Worm (Caenorhabditis elegans): Measurements from ENCODE around the gene T22G5.3.

T22G5.3 gene

DNA sequence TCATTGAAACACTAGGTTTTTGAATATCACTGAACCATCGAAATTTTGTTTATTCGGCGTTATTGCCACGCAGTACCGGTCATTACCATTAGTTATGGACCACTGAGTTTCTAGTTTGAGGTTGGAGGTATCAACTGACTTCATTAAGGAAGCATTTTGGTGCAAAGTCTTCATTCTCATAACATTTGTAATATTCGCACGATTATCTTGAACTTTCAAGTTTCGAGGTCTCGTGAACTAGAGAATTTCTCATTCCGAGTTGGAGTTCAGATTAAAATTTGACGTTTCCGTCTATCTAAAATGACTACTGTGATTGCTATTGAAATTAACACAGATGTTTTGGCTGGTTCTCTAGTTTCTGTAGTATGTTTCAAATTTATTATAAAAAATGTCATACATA lies 40.0 kb downstream of the T22G5.3 start, which contains the start of gene srx-42:
Gene srx-42, plus strand, starts transcription at position 301 of the 400 bp plus-strand sequence.
- TF ChIP-seq alr-1 (tag; optimal IDR thresholded peaks at IDR 0.05) (no peak), nhr-21 (tag; optimal IDR thresholded peaks at IDR 0.05) (no peak), aly-2 (tag; optimal IDR thresholded peaks at IDR 0.05) (no peak), C34F6.9 (tag; optimal IDR thresholded peaks at IDR 0.05) (no peak), ztf-11 (tag; optimal IDR thresholded peaks at IDR 0.05) (no peak), elt-3 (tag; optimal IDR thresholded peaks at IDR 0.05) (no peak), ztf-4 (tag; optimal IDR thresholded peaks at IDR 0.05) (no peak), ztf-1 (GFP tag; conservative IDR thresholded peaks at IDR 0.05) (no peak), lin-39 (tag; optimal IDR thresholded peaks at IDR 0.05) (no peak), fos-1 (tag; optimal IDR thresholded peaks at IDR 0.05) (no peak), lin-13 (GFP tag; optimal IDR thresholded peaks at IDR 0.05) (no peak)

DNA sequence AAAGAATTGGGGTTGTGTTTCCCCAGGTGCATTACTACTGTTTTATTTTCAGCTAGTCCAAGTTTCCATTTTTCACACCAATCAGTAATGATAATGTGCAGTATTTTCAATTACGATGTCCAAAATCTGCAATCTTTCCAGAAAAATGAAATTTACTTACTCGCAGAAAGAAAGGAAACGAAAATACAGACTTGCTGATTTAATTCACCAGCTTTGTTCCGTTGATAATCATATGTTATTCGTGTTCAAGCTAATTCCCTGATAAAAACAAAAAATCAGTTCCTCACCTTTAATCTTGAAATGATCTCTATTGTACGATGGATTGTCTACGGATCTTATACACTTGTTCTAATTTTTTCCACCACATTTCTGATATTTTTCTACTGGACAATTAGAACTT lies 43.1 kb downstream of the T22G5.3 start, which contains the start of gene srxa-11:
Gene srxa-11, plus strand, starts transcription at position 301 of the 400 bp plus-strand sequence.
- no peak for TF ChIP-seq blmp-1 (tag; optimal IDR thresholded peaks at IDR 0.05; ENCODE audit: insufficient read depth)

DNA sequence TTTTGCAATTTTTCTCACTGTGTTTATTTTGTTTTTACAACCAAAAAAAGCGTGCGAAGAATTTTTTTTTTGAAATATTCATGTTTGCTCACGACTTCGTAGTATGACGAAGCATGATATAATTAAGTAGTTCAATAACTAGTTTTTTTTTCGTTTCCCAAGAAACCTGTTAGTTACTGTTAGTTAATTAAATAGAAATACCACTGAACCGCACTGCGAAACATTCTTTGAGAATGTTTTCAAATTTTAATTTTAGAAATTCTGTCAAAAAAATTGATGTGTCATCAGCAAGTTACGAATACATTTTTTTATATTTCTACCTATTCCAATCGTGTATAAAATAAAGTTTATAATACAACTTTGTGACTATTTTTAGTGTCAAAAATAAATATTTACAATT lies 45.7 kb downstream of the T22G5.3 start, which contains the start of gene srxa-12:
Gene srxa-12, plus strand, starts transcription at position 301 of the 400 bp plus-strand sequence.
- TF ChIP-seq mbf-1 (tag; optimal IDR thresholded peaks at IDR 0.05) = no peak
- no peak for TF ChIP-seq lsy-2 (tag; optimal IDR thresholded peaks at IDR 0.05)
- TF ChIP-seq ZK546.5 (tag; optimal IDR thresholded peaks at IDR 0.05) = no peak
- TF ChIP-seq nhr-11 (tag; optimal IDR thresholded peaks at IDR 0.05) = no peak
- TF ChIP-seq sma-9 (GFP tag; optimal IDR thresholded peaks at IDR 0.05) = no peak
- no peak for TF ChIP-seq sma-9 (tag; optimal IDR thresholded peaks at IDR 0.05)
- no peak for TF ChIP-seq R02D3.7 (tag; optimal IDR thresholded peaks at IDR 0.05)
- no peak for TF ChIP-seq snpc-4 (tag; optimal IDR thresholded peaks at IDR 0.05)
- no peak for TF ChIP-seq nhr-21 (tag; optimal IDR thresholded peaks at IDR 0.05)
- no peak for TF ChIP-seq mab-5 (tag; optimal IDR thresholded peaks at IDR 0.05)
- no peak for TF ChIP-seq fos-1 (tag; optimal IDR thresholded peaks at IDR 0.05)
- TF ChIP-seq F13H6.1 (tag; optimal IDR thresholded peaks at IDR 0.05) = no peak

DNA sequence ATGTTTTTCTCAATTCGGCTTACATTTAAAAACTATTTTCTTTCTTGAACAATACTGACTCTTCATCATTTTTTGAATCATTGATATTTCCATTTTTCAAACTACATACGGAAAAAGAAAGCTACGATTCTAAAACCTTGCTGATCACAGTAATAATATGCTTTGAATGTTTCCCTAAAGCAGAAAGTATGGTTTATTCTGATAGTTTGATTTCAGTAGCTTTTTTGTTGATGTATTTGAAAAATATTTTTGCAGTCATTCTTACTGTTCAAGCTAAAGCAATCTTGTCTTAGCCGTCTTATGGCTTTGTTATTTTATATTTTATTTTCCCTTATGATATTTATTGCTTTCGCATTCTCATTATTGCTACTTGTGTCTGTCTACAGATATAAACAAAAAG lies 48.8 kb downstream of the T22G5.3 start, which contains the start of gene srxa-13:
Gene srxa-13, plus strand, starts transcription at position 301 of the 400 bp plus-strand sequence.
- TF ChIP-seq ztf-11 (tag; optimal IDR thresholded peaks at IDR 0.05) (no peak), sem-4 (tag; optimal IDR thresholded peaks at IDR 0.05) (no peak), ceh-82 (tag; optimal IDR thresholded peaks at IDR 0.05) (no peak), blmp-1 (tag; optimal IDR thresholded peaks at IDR 0.05; ENCODE audit: insufficient read depth) (no peak), crh-2 (tag; optimal IDR thresholded peaks at IDR 0.05) (no peak), ZK546.5 (tag; optimal IDR thresholded peaks at IDR 0.05) (no peak)

DNA sequence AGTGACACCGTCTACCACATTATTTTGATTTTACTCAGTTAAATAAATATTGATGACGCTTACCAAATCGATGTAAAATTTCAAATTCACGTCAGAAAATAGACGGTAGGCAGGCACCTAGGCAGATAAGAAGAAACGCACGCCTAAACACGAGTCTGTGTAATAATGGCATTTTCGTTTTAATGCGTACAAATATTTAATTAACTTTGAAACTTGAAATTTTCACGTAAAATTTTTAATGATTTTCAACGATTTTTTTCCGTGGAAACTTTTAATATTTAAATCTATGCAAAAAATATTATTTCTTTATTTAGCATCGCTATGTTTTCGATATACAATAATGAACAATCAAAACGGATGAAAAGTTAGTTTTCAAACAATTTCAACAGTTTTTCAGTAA lies 50.5 kb downstream of the T22G5.3 start, which contains the start of gene C06B3.16:
Gene C06B3.16, plus strand, starts transcription at position 301 of the 400 bp plus-strand sequence.
- TF ChIP-seq zag-1 (tag; optimal IDR thresholded peaks at IDR 0.05) (no peak), nhr-11 (tag; optimal IDR thresholded peaks at IDR 0.05) (no peak), nhr-77 (tag; optimal IDR thresholded peaks at IDR 0.05) (no peak), fos-1 (tag; optimal IDR thresholded peaks at IDR 0.05) (no peak), C34F6.9 (tag; optimal IDR thresholded peaks at IDR 0.05) (no peak), nhr-10 (tag; optimal IDR thresholded peaks at IDR 0.05) (no peak), mbf-1 (tag; optimal IDR thresholded peaks at IDR 0.05) (no peak), lin-11 (tag; optimal IDR thresholded peaks at IDR 0.05) (no peak), skn-1 (tag; optimal IDR thresholded peaks at IDR 0.05) (no peak)

DNA sequence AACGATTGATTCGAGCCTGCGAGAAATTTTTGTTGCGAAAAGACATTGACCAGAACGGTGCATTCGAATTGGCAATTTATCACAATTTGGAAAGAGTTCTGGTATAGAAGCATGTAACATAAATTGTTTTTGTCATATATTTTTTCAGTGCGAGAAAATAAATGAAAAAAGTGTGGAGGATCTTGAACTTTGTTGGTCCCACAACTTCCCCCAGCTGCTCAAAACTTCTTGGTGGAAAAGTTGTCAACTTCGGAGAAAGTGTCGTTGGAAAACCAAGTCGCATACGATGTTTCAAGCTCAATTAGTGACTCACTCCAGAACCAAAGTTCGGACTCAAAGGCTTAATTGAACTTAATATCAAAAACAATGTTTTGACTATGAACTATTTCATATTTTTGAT lies 51.2 kb downstream of the T22G5.3 start:
- TF ChIP-seq nhr-77 (tag; optimal IDR thresholded peaks at IDR 0.05) (no peak), R02D3.7 (tag; optimal IDR thresholded peaks at IDR 0.05) (no peak), sma-3 (GFP tag; optimal IDR thresholded peaks at IDR 0.05) (no peak), ceh-82 (tag; optimal IDR thresholded peaks at IDR 0.05) (no peak), nhr-25 (tag; optimal IDR thresholded peaks at IDR 0.05) (no peak)
